Fruit fly (Drosophila melanogaster) Kc167 (cell line): ENCODE data around the gene abd-A.

ENCODE experiments used
- h ChIP-seq: fragments of >200 bp; optimal IDR thresholded peaks from 3 replicates; lab custom pipeline; 2018; ENCODE audit warnings: missing external identifiers
- psq ChIP-seq: fragments of >200 bp; optimal IDR thresholded peaks from 2 replicates; lab custom pipeline; 2017; ENCODE audit warnings: missing external identifiers
- ttk ChIP-seq: sonication (Bioruptor generic); optimal IDR thresholded peaks from 2 replicates; lab custom pipeline; 2017; ENCODE audit warnings: missing external identifiers

DNA sequence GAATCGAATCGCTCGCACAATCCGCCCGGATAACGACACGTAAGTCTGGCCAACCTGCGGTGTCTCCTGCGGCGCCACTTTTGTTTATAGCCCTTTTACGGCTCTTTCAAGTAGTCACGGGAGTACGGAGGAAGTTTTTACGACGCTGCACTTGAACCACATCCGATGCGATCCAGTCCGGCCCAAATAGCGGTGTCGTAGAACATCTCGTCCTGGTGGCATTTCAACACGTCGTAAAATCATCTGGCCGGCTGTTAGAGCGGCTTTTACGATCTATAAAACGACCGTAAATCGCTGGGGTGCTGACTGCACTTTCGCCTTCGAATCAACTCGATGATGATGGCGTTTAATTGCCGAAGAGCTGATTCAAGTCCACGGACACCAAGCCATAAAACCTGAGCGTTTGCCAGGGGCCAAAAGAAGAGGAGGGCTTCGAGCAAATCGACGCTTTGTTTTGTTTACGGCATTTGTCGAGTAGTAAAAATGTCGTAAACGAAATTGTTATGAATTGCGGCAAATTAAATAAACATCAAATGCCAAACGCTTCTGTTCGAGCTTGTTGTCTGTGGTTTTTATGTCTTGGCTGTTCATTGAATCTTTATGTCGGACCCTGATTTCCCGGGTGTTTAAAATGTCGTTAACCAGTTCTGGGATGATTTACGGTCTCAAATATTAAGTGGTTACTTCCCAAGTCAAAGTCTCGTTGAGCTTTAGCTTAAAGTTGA lies 59.0 kb downstream of the abd-A start:
- TF ChIP-seq h (no peak), ttk (lab: Kevin White, UChicago) (no peak), psq (lab: Kevin White, UChicago) (no peak)
